Fruit fly (Drosophila melanogaster) whole organism, embryonic: ENCODE data around the gene Sld5.

Experiments
- Abd-B ChIP-seq: fragments of 200-800 bp; sonication (Bioruptor generic); optimal IDR thresholded peaks from 2 replicates; lab custom pipeline; 2018; ENCODE audit warnings: missing biosample characterization, mild to moderate bottlenecking, missing genetic modification characterization, moderate library complexity
- B-H2 ChIP-seq: fragments of 200-800 bp; sonication (Bioruptor generic); optimal IDR thresholded peaks from 2 replicates; lab custom pipeline; 2018; ENCODE audit warnings: missing biosample characterization, mild to moderate bottlenecking, missing genetic modification characterization
- CG10267 ChIP-seq: fragments of 200-800 bp; sonication (Bioruptor generic); optimal IDR thresholded peaks from 2 replicates; lab custom pipeline; 2018; ENCODE audit warnings: missing biosample characterization, mild to moderate bottlenecking, missing genetic modification characterization, moderate library complexity
- CG10321 ChIP-seq: fragments of 200-800 bp; sonication (Bioruptor generic); IDR thresholded peaks from 2 replicates; pipeline ENCODE4 v1.3.6; 2022; ENCODE audit warnings: missing biosample characterization, missing genetic modification characterization
- CG10979 ChIP-seq: fragments of 200-800 bp; sonication (Bioruptor generic); optimal IDR thresholded peaks from 2 replicates; lab custom pipeline; 2018; ENCODE audit warnings: missing biosample characterization, mild to moderate bottlenecking, missing genetic modification characterization, moderate library complexity
- CG11456 ChIP-seq: fragments of 200-800 bp; sonication (Bioruptor generic); IDR thresholded peaks from 3 replicates; pipeline ENCODE4 v1.3.6; 2022; ENCODE audit warnings: missing biosample characterization, missing genetic modification characterization
- CG1233 ChIP-seq: fragments of 200-800 bp; sonication (Bioruptor generic); optimal IDR thresholded peaks from 4 replicates; lab custom pipeline; 2018; ENCODE audit warnings: missing biosample characterization, mild to moderate bottlenecking, missing genetic modification characterization
- CG13424 ChIP-seq: fragments of 200-800 bp; sonication (Bioruptor generic); optimal IDR thresholded peaks from 2 replicates; lab custom pipeline; 2019; ENCODE audit warnings: missing biosample characterization, mild to moderate bottlenecking, missing genetic modification characterization, moderate library complexity
- CG15073 ChIP-seq: fragments of 200-800 bp; sonication (Bioruptor generic); optimal IDR thresholded peaks from 2 replicates; lab custom pipeline; 2016; ENCODE audit warnings: missing biosample characterization, missing genetic modification characterization
- CG17361 ChIP-seq: fragments of 200-800 bp; sonication (Bioruptor generic); IDR thresholded peaks from 3 replicates; pipeline ENCODE4 v1.3.6; 2022; ENCODE audit warnings: missing biosample characterization, missing genetic modification characterization
- CG17612 ChIP-seq: fragments of 200-800 bp; sonication (Bioruptor generic); IDR thresholded peaks from 2 replicates; pipeline ENCODE4 v1.3.6; 2022; ENCODE audit warnings: missing biosample characterization, missing genetic modification characterization
- CG2678 ChIP-seq: fragments of 200-800 bp; sonication (Bioruptor generic); optimal IDR thresholded peaks from 3 replicates; lab custom pipeline; 2019; ENCODE audit warnings: missing biosample characterization, mild to moderate bottlenecking, missing genetic modification characterization, moderate library complexity
- CG2712 ChIP-seq: fragments of 200-800 bp; optimal IDR thresholded peaks from 3 replicates; lab custom pipeline; 2019; ENCODE audit warnings: missing biosample characterization, mild to moderate bottlenecking, missing genetic modification characterization, moderate library complexity
- CG34422 ChIP-seq: fragments of 200-800 bp; sonication (Bioruptor generic); IDR thresholded peaks from 3 replicates; pipeline ENCODE4 v1.3.6; 2022; ENCODE audit warnings: missing biosample characterization, missing genetic modification characterization
- CG3838 ChIP-seq: fragments of 200-800 bp; sonication (Bioruptor generic); optimal IDR thresholded peaks from 3 replicates; lab custom pipeline; 2016; ENCODE audit warnings: missing biosample characterization, missing genetic modification characterization
- CG3847 ChIP-seq: fragments of 200-800 bp; sonication (Bioruptor generic); IDR thresholded peaks from 2 replicates; pipeline ENCODE4 v1.3.6; 2022; ENCODE audit warnings: missing biosample characterization, missing genetic modification characterization
- CG5180 ChIP-seq: fragments of 200-800 bp; sonication (Bioruptor generic); optimal IDR thresholded peaks from 3 replicates; lab custom pipeline; 2017; ENCODE audit warnings: missing biosample characterization, missing genetic modification characterization, mild to moderate bottlenecking, moderate library complexity, missing genetic modification reagents
- CG5953 ChIP-seq: fragments of 200-800 bp; sonication (Bioruptor generic); IDR thresholded peaks from 2 replicates; pipeline ENCODE4 v1.3.6; 2022; ENCODE audit warnings: missing biosample characterization, missing genetic modification characterization
- CG6254 ChIP-seq: fragments of 200-800 bp; sonication (Bioruptor generic); optimal IDR thresholded peaks from 3 replicates; lab custom pipeline; 2017; ENCODE audit warnings: mild to moderate bottlenecking, missing biosample characterization, missing genetic modification reagents, missing genetic modification characterization
- CG9817 ChIP-seq: fragments of 200-800 bp; sonication (Bioruptor generic); optimal IDR thresholded peaks from 2 replicates; lab custom pipeline; 2018; ENCODE audit warnings: missing biosample characterization, mild to moderate bottlenecking, missing genetic modification characterization, moderate library complexity
- D ChIP-seq, 2 experiments: fragments of 200-800 bp in 1 of 2; fragments of >200 bp in 1 of 2; sonication (Bioruptor generic) in 1 of 2; optimal IDR thresholded peaks; 2 replicates in 1 of 2; 3 replicates in 1 of 2; lab custom pipeline; 2017; ENCODE audit warnings: mild to moderate bottlenecking in 1 of 2, missing biosample characterization in 1 of 2, missing genetic modification characterization in 1 of 2, missing genetic modification reagents in 1 of 2
- Dbx ChIP-seq: fragments of 200-800 bp; sonication (Bioruptor generic); IDR thresholded peaks from 3 replicates; pipeline ENCODE4 v1.3.6; 2022; ENCODE audit warnings: missing biosample characterization, missing genetic modification characterization
- Dll ChIP-seq: fragments of 200-800 bp; sonication (Bioruptor generic); IDR thresholded peaks from 4 replicates; pipeline ENCODE4 v1.3.6; 2022; ENCODE audit warnings: missing biosample characterization, missing genetic modification characterization; ENCODE audit not compliant: partially characterized antibody
- Dref ChIP-seq: fragments of 200-800 bp; sonication (Bioruptor generic); IDR thresholded peaks from 2 replicates; pipeline ENCODE4 v1.3.6; 2022; ENCODE audit warnings: missing biosample characterization, missing genetic modification characterization
- Gug ChIP-seq: fragments of 200-800 bp; sonication (Bioruptor generic); IDR thresholded peaks from 4 replicates; pipeline ENCODE4 v1.3.6; 2022; ENCODE audit warnings: missing biosample characterization, missing genetic modification characterization
- HLHmδ ChIP-seq: fragments of 200-800 bp; sonication (Bioruptor generic); optimal IDR thresholded peaks from 2 replicates; lab custom pipeline; 2018; ENCODE audit warnings: missing biosample characterization, mild to moderate bottlenecking, missing genetic modification characterization, moderate library complexity
- Hmr ChIP-seq: fragments of 200-800 bp; sonication (Bioruptor generic); optimal IDR thresholded peaks from 3 replicates; lab custom pipeline; 2017; ENCODE audit warnings: mild to moderate bottlenecking, missing biosample characterization, missing genetic modification reagents, missing genetic modification characterization
- Lpt ChIP-seq: fragments of >200 bp; optimal IDR thresholded peaks from 2 replicates; lab custom pipeline; 2018; ENCODE audit warnings: missing biosample characterization, missing genetic modification characterization
- Sox102F ChIP-seq: fragments of 200-800 bp; sonication (Bioruptor generic); optimal IDR thresholded peaks from 2 replicates; lab custom pipeline; 2018; ENCODE audit warnings: missing biosample characterization, mild to moderate bottlenecking, missing genetic modification characterization, moderate library complexity
- Vsx1 ChIP-seq: fragments of 200-800 bp; sonication (Bioruptor generic); optimal IDR thresholded peaks from 2 replicates; lab custom pipeline; 2017; ENCODE audit warnings: missing biosample characterization, mild to moderate bottlenecking, missing genetic modification characterization, missing genetic modification reagents
- Xbp1 ChIP-seq: fragments of 200-800 bp; sonication (Bioruptor generic); optimal IDR thresholded peaks from 3 replicates; lab custom pipeline; 2016; ENCODE audit warnings: missing biosample characterization, mild to moderate bottlenecking, missing genetic modification characterization
- Xrp1 ChIP-seq: fragments of 200-800 bp; sonication (Bioruptor generic); IDR thresholded peaks from 2 replicates; pipeline ENCODE4 v1.3.6; 2022; ENCODE audit warnings: missing biosample characterization, missing genetic modification characterization
- al ChIP-seq: fragments of 200-800 bp; sonication (Bioruptor generic); IDR thresholded peaks from 2 replicates; pipeline ENCODE4 v1.3.6; 2022; ENCODE audit warnings: missing biosample characterization, missing genetic modification characterization
- bab2 ChIP-seq: fragments of 200-800 bp; sonication (Bioruptor generic); optimal IDR thresholded peaks from 2 replicates; lab custom pipeline; 2016; ENCODE audit warnings: missing biosample characterization, missing genetic modification characterization
- dpn ChIP-seq, 2 experiments: fragments of 200-800 bp; sonication (Bioruptor generic); optimal IDR thresholded peaks; 3 replicates each; lab custom pipeline; 2016; ENCODE audit warnings: missing biosample characterization in 2 of 2, missing genetic modification characterization in 2 of 2
- lbe ChIP-seq: fragments of 200-800 bp; sonication (Bioruptor generic); optimal IDR thresholded peaks from 2 replicates; lab custom pipeline; 2016; ENCODE audit warnings: missing biosample characterization, mild to moderate bottlenecking, missing genetic modification characterization
- lola ChIP-seq, 3 experiments: fragments of >200 bp in 2 of 3; fragments of 200-800 bp in 1 of 3; sonication (Bioruptor generic) in 1 of 3; optimal IDR thresholded peaks; 2 replicates each; lab custom pipeline; 2017 to 2019; ENCODE audit warnings: missing biosample characterization in 3 of 3, missing genetic modification characterization in 3 of 3, mild to moderate bottlenecking in 1 of 3, moderate library complexity in 1 of 3
- nerfin-1 ChIP-seq: fragments of 200-800 bp; sonication (Bioruptor generic); optimal IDR thresholded peaks from 3 replicates; lab custom pipeline; 2019; ENCODE audit warnings: missing biosample characterization, mild to moderate bottlenecking, missing genetic modification characterization, moderate library complexity
- pan ChIP-seq, 4 experiments: fragments of >200 bp in 3 of 4; fragments of 200-800 bp in 1 of 4; sonication (Bioruptor generic) in 1 of 4; optimal IDR thresholded peaks in 3 of 4; IDR thresholded peaks in 1 of 4; 2 replicates each; pipeline versions ENCODE4 v1.3.6 to Lab custom; 2017 to 2022; ENCODE audit warnings: missing biosample characterization in 2 of 4, missing genetic modification characterization in 2 of 4, mixed read lengths in 1 of 4
- row ChIP-seq: fragments of 200-800 bp; sonication (Bioruptor generic); IDR thresholded peaks from 3 replicates; pipeline ENCODE4 v1.3.6; 2022; ENCODE audit warnings: missing biosample characterization, missing genetic modification characterization
- sd ChIP-seq: fragments of 200-800 bp; sonication (Bioruptor generic); optimal IDR thresholded peaks from 3 replicates; lab custom pipeline; 2018; ENCODE audit warnings: missing biosample characterization, mild to moderate bottlenecking, missing genetic modification characterization, moderate library complexity
- sens-2 ChIP-seq: fragments of 200-800 bp; sonication (Bioruptor generic); IDR thresholded peaks from 2 replicates; pipeline ENCODE4 v1.3.6; 2022; ENCODE audit warnings: missing biosample characterization, missing genetic modification characterization
- ssp ChIP-seq: fragments of 200-800 bp; sonication (Bioruptor generic); IDR thresholded peaks from 2 replicates; pipeline ENCODE4 v1.3.6; 2022; ENCODE audit warnings: missing biosample characterization, missing genetic modification characterization
- tgo ChIP-seq: fragments of 200-800 bp; sonication (Bioruptor generic); IDR thresholded peaks from 3 replicates; pipeline ENCODE4 v1.3.6; 2022; ENCODE audit warnings: missing biosample characterization, missing genetic modification characterization
- tna ChIP-seq: fragments of 200-800 bp; sonication (Bioruptor generic); IDR thresholded peaks from 2 replicates; pipeline ENCODE4 v1.3.6; 2022; ENCODE audit warnings: missing biosample characterization, missing genetic modification characterization; ENCODE audit not compliant: partially characterized antibody
- toy ChIP-seq: fragments of 200-800 bp; sonication (Bioruptor generic); IDR thresholded peaks from 2 replicates; pipeline ENCODE4 v1.3.6; 2022; ENCODE audit warnings: missing biosample characterization, missing genetic modification characterization
- ttk ChIP-seq: fragments of 200-800 bp; sonication (Bioruptor generic); IDR thresholded peaks from 2 replicates; pipeline ENCODE4 v2.1.2; 2022; ENCODE audit warnings: missing biosample characterization, missing genetic modification characterization
- vvl ChIP-seq: fragments of 200-800 bp; sonication (Bioruptor generic); IDR thresholded peaks from 2 replicates; pipeline ENCODE4 v1.3.6; 2022; ENCODE audit warnings: missing biosample characterization, missing genetic modification characterization

Gene Sld5

dm6 chr3R:26072477-26072876 lies 16.1 kb upstream of the Sld5 start:
- TF ChIP-seq CG15073 (no peak), CG2678 (tag; lab: Kevin White, UChicago) (no peak), CG13424 (tag; lab: Kevin White, UChicago) (peak; percentile 1), Dref (GFP tag; lab: Robert Waterston, UW) (no peak), Abd-B (GFP tag; lab: Kevin White, UChicago) (no peak), CG17361 (0 out of 3 replicates have a peak, but pooled peaks have one; percentile 23), ttk (GFP tag; lab: Robert Waterston, UW) (peak; percentile 33; the same call in 1 of the 2 replicates), lbe (GFP tag; lab: Kevin White, UChicago) (peak; percentile 11), lola (GFP tag; optimal IDR thresholded peaks at IDR 0.05; lab: Kevin White, UChicago) (peak in 1 of 3 experiments; percentile 19), vvl (GFP tag; lab: Robert Waterston, UW) (peak; percentile 80), dpn (GFP tag; optimal IDR thresholded peaks at IDR 0.05; lab: Kevin White, UChicago) (peak in 1 of 2 experiments; percentile 6), CG9817 (tag; lab: Kevin White, UChicago) (no peak), CG3847 (GFP tag; lab: Robert Waterston, UW) (no peak), pan (optimal IDR thresholded peaks at IDR 0.05; lab: Kevin White, UChicago) (no peak), pan (GFP tag; optimal IDR thresholded peaks at IDR 0.05 in 1 of 2, IDR thresholded peaks at IDR 0.05 in 1 of 2) (peak in 1 of 2 experiments; percentile 50), HLHmδ (GFP tag; lab: Kevin White, UChicago) (no peak), CG34422 (GFP tag; lab: Robert Waterston, UW) (0 out of 3 replicates have a peak, but pooled peaks have one; percentile 47), Sox102F (GFP tag; lab: Kevin White, UChicago) (peak; percentile 55), Dll (no peak), CG10321 (no peak), CG3838 (GFP tag; lab: Kevin White, UChicago) (no peak), Lpt (GFP tag; lab: Kevin White, UChicago) (no peak), tna (GFP tag; lab: Robert Waterston, UW) (no peak), Xbp1 (GFP tag; lab: Kevin White, UChicago) (no peak), CG1233 (GFP tag; lab: Kevin White, UChicago) (no peak), Xrp1 (peak; percentile 64), CG10267 (tag; lab: Kevin White, UChicago) (no peak), al (no peak), row (GFP tag; lab: Robert Waterston, UW) (peak; percentile 48; the same call in 1 of the 3 replicates), B-H2 (no peak), tgo (GFP tag; lab: Robert Waterston, UW) (peak; percentile 49; the same call in 2 of the 3 replicates), CG10979 (peak; percentile 54), CG11456 (GFP tag; lab: Robert Waterston, UW) (0 out of 3 replicates have a peak, but pooled peaks have one; percentile 26), CG6254 (GFP tag; lab: Kevin White, UChicago) (peak; percentile 44), sens-2 (GFP tag; lab: Robert Waterston, UW) (0 out of 2 replicates have a peak, but pooled peaks have one; percentile 15), CG5180 (GFP tag; lab: Kevin White, UChicago) (no peak), ssp (GFP tag; lab: Robert Waterston, UW) (0 out of 2 replicates have a peak, but pooled peaks have one; percentile 7), bab2 (no peak), sd (tag; lab: Kevin White, UChicago) (no peak), CG2712 (tag; lab: Kevin White, UChicago) (peak; percentile 41), Vsx1 (no peak), D (optimal IDR thresholded peaks at IDR 0.05; lab: Kevin White, UChicago) (no peak), D (GFP tag; optimal IDR thresholded peaks at IDR 0.05; lab: Kevin White, UChicago) (peak; percentile 25), Gug (GFP tag; lab: Robert Waterston, UW) (no peak; the same call in 3 of the 4 replicates), CG17612 (GFP tag; lab: Robert Waterston, UW) (no peak), CG5953 (GFP tag; lab: Robert Waterston, UW) (peak; percentile 45; the same call in 1 of the 2 replicates), Dbx (GFP tag; lab: Robert Waterston, UW) (no peak), toy (GFP tag; lab: Robert Waterston, UW) (no peak), nerfin-1 (tag; lab: Kevin White, UChicago) (no peak), Hmr (GFP tag; lab: Kevin White, UChicago) (no peak)
